Worm (Caenorhabditis elegans) whole organism, L3 larva: ENCODE measurements around the gene F47B8.13.

ENCODE experiments used
- R02D3.7 ChIP-seq: fragments of 150-350 bp; optimal IDR thresholded peaks from 2 replicates; lab custom pipeline; 2014; ENCODE audit warnings: missing biosample characterization, missing genetic modification characterization
- ZK546.5 ChIP-seq: sonication (generic microtip); optimal IDR thresholded peaks from 2 replicates; lab custom pipeline; 2017; ENCODE audit warnings: missing biosample characterization, missing genetic modification characterization
- aly-2 ChIP-seq: fragments of 150-350 bp; optimal IDR thresholded peaks from 2 replicates; lab custom pipeline; 2014; ENCODE audit warnings: missing biosample characterization, missing genetic modification characterization
- ceh-9 ChIP-seq: sonication (generic microtip); optimal IDR thresholded peaks from 2 replicates; lab custom pipeline; 2018; ENCODE audit warnings: missing biosample characterization, missing genetic modification characterization
- egl-27 ChIP-seq: sonication (generic microtip); optimal IDR thresholded peaks from 4 replicates; lab custom pipeline; 2017; ENCODE audit warnings: missing biosample characterization, missing genetic modification reagents, missing genetic modification characterization
- egl-5 ChIP-seq: fragments of 150-350 bp; optimal IDR thresholded peaks from 2 replicates; lab custom pipeline; 2017; ENCODE audit warnings: missing biosample characterization, missing genetic modification reagents, missing genetic modification characterization, inconsistent platforms
- elt-2 ChIP-seq: sonication (generic microtip); optimal IDR thresholded peaks from 2 replicates; lab custom pipeline; 2016; ENCODE audit warnings: missing genetic modification reagents, mild to moderate bottlenecking, missing genetic modification characterization, missing compliant biosample characterization
- elt-3 ChIP-seq, 3 experiments: fragments of 150-350 bp in 1 of 3; sonication (generic microtip) in 2 of 3; optimal IDR thresholded peaks; 2 replicates in 2 of 3; 4 replicates in 1 of 3; lab custom pipeline; 2014 to 2017; ENCODE audit warnings: missing biosample characterization in 3 of 3, missing genetic modification characterization in 3 of 3
- eor-1 ChIP-seq, 2 experiments: fragments of 150-350 bp; optimal IDR thresholded peaks; 2 replicates each; lab custom pipeline; 2014 to 2018; ENCODE audit warnings: missing biosample characterization in 2 of 2, missing genetic modification characterization in 2 of 2
- fkh-10 ChIP-seq: sonication (generic microtip); optimal IDR thresholded peaks from 2 replicates; lab custom pipeline; 2017; ENCODE audit warnings: missing biosample characterization, missing genetic modification reagents, missing genetic modification characterization
- hmg-11 ChIP-seq: sonication (generic microtip); optimal IDR thresholded peaks from 2 replicates; lab custom pipeline; 2016; ENCODE audit warnings: missing genetic modification characterization, missing compliant biosample characterization
- jun-1 ChIP-seq: fragments of 150-350 bp; optimal IDR thresholded peaks from 2 replicates; lab custom pipeline; 2014; ENCODE audit warnings: missing biosample characterization, missing genetic modification reagents, missing genetic modification characterization
- lin-15B ChIP-seq: fragments of 150-350 bp; optimal IDR thresholded peaks from 2 replicates; lab custom pipeline; 2014; ENCODE audit warnings: missing biosample characterization, missing genetic modification characterization
- lin-39 ChIP-seq: fragments of 150-350 bp; optimal IDR thresholded peaks from 2 replicates; lab custom pipeline; 2018; ENCODE audit warnings: missing biosample characterization, missing genetic modification reagents, missing genetic modification characterization
- lsy-12 ChIP-seq: sonication (generic microtip); optimal IDR thresholded peaks from 2 replicates; lab custom pipeline; 2016; ENCODE audit warnings: mild to moderate bottlenecking, missing genetic modification characterization, missing compliant biosample characterization
- mdl-1 ChIP-seq: fragments of 150-350 bp; optimal IDR thresholded peaks from 2 replicates; lab custom pipeline; 2014; ENCODE audit warnings: missing biosample characterization, missing genetic modification characterization
- mml-1 ChIP-seq: fragments of 150-350 bp; sonication (generic microtip); optimal IDR thresholded peaks from 3 replicates; lab custom pipeline; 2014; ENCODE audit warnings: missing biosample characterization, missing genetic modification characterization
- nhr-11 ChIP-seq: fragments of 150-350 bp; optimal IDR thresholded peaks from 2 replicates; lab custom pipeline; 2014; ENCODE audit warnings: missing biosample characterization, missing genetic modification characterization
- nhr-12 ChIP-seq: fragments of 150-350 bp; optimal IDR thresholded peaks from 2 replicates; lab custom pipeline; 2014; ENCODE audit warnings: missing biosample characterization, missing genetic modification characterization
- nhr-23 ChIP-seq: fragments of 150-350 bp; optimal IDR thresholded peaks from 2 replicates; lab custom pipeline; 2014; ENCODE audit warnings: missing biosample characterization, missing genetic modification reagents, missing genetic modification characterization
- nhr-237 ChIP-seq: fragments of 150-350 bp; optimal IDR thresholded peaks from 2 replicates; lab custom pipeline; 2014; ENCODE audit warnings: missing biosample characterization, missing genetic modification characterization
- nhr-25 ChIP-seq: sonication (generic microtip); optimal IDR thresholded peaks from 2 replicates; lab custom pipeline; 2017; ENCODE audit warnings: missing biosample characterization, missing genetic modification characterization
- nhr-28 ChIP-seq: fragments of 150-350 bp; optimal IDR thresholded peaks from 2 replicates; lab custom pipeline; 2014; ENCODE audit warnings: missing biosample characterization, missing genetic modification characterization
- nhr-76 ChIP-seq: fragments of 150-350 bp; sonication (generic microtip); optimal IDR thresholded peaks from 5 replicates; lab custom pipeline; 2014; ENCODE audit warnings: missing biosample characterization, missing genetic modification characterization
- pqm-1 ChIP-seq: fragments of 150-350 bp; optimal IDR thresholded peaks from 2 replicates; lab custom pipeline; 2017; ENCODE audit warnings: missing biosample characterization, missing genetic modification characterization, inconsistent platforms
- skn-1 ChIP-seq: fragments of 150-350 bp; optimal IDR thresholded peaks from 2 replicates; lab custom pipeline; 2014; ENCODE audit warnings: missing biosample characterization, missing genetic modification characterization
- snpc-4 ChIP-seq: fragments of 150-350 bp; optimal IDR thresholded peaks from 2 replicates; lab custom pipeline; 2014; ENCODE audit warnings: missing biosample characterization, missing genetic modification characterization
- tbx-2 ChIP-seq: sonication (generic microtip); optimal IDR thresholded peaks from 2 replicates; lab custom pipeline; 2016; ENCODE audit warnings: mild to moderate bottlenecking, missing genetic modification characterization, missing compliant biosample characterization
- unc-39 ChIP-seq: sonication (generic microtip); optimal IDR thresholded peaks from 4 replicates; lab custom pipeline; 2017; ENCODE audit warnings: missing biosample characterization, missing genetic modification characterization
- zag-1 ChIP-seq: fragments of 150-350 bp; optimal IDR thresholded peaks from 2 replicates; lab custom pipeline; 2014; ENCODE audit warnings: missing biosample characterization, missing genetic modification characterization
- ztf-11 ChIP-seq: fragments of 150-350 bp; optimal IDR thresholded peaks from 2 replicates; lab custom pipeline; 2014; ENCODE audit warnings: missing biosample characterization, missing genetic modification characterization

Gene F47B8.13

DNA sequence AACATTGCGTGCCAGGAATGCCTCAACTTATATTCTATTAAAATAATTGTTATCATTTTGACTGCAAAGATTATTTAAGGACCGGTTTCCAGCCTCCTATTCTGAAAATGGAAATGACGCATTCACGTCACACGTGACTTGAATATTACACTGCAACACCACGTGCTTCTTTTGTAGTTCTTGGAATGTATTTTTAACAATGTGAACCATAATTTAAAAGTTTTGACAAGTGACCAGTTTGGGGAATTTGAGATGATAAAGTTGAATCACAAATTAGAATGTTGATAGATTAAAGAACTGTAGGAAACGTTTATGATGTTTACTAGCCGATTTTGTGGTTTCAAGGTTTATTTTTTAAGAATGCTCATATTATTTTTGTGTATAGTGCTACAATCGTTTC, 22.1 kb upstream of the F47B8.13 start, which contains the start of gene F47B8.10:
F47B8.10 (plus strand) TSS at position 301 of the 400 bp plus-strand sequence.
- TF ChIP-seq jun-1 (no peak), ZK546.5 (tag; lab: Kevin White, UChicago) (no peak), nhr-25 (no peak), R02D3.7 (no peak)
- TF ChIP-seq, all 47 proteins: peak for 0

ce11 chrV:14336655-14337054, 17.1 kb upstream of the F47B8.13 start, which contains the start of gene srm-6:
srm-6 (plus strand) TSS chrV:14336955.
- no peak for TF ChIP-seq nhr-237 (tag; lab: Kevin White, UChicago)
- no peak for TF ChIP-seq elt-2 (tag; lab: Kevin White, UChicago)
- TF ChIP-seq eor-1 (tag; optimal IDR thresholded peaks at IDR 0.05; lab: Kevin White, UChicago), result no peak
- no peak for TF ChIP-seq lin-39 (tag; lab: Kevin White, UChicago)
- no peak for TF ChIP-seq nhr-76 (tag; lab: Kevin White, UChicago)
- no peak for TF ChIP-seq egl-5 (tag; lab: Kevin White, UChicago)
- no peak for TF ChIP-seq snpc-4 (tag; lab: Kevin White, UChicago)

DNA sequence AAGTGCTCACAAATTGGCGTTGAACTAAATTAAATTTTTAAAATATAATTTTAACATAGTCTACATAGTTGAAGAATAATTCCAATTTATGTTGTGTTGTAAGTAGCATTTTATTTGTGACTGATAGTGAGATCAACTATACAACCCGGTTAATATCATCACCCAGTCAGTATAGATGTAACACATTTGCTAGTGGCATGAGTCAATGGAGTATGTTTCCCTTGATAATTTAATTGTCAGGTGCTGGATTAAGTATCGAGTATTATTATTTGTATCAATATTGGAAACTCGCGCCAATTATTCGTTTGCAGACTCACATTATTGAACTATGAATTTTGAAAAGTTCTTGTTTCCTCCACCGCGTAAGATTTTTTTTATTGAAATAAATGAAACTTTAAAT, 15.4 kb upstream of the F47B8.13 start, which contains the start of gene srm-5:
srm-5 (plus strand) TSS at position 301 of the 400 bp plus-strand sequence.
- TF ChIP-seq nhr-11 (tag; lab: Kevin White, UChicago) (no peak), unc-39 (tag; lab: Kevin White, UChicago) (no peak), elt-3 (tag; optimal IDR thresholded peaks at IDR 0.05; lab: Kevin White, UChicago) (no peak), pqm-1 (tag; lab: Kevin White, UChicago) (no peak)

ce11 chrV:14333116-14333515, 13.6 kb upstream of the F47B8.13 start, which contains the start of gene srm-4:
srm-4 (plus strand) TSS chrV:14333416.
- no peak for TF ChIP-seq skn-1
- TF ChIP-seq, all 47 proteins: peak for 0

- TF ChIP-seq mdl-1 (tag; lab: Kevin White, UChicago), result no peak
- TF ChIP-seq tbx-2 (tag; lab: Kevin White, UChicago), result no peak
- no peak for TF ChIP-seq nhr-23 (tag; lab: Kevin White, UChicago)
- TF ChIP-seq nhr-25, result peak; percentile 4
- no peak for TF ChIP-seq lin-39 (tag; lab: Kevin White, UChicago)
- TF ChIP-seq unc-39 (tag; lab: Kevin White, UChicago), result no peak
- TF ChIP-seq, all 47 proteins: peak for 1
Observed at ce11 chrV:14331477-14331876, 11.9 kb upstream of the F47B8.13 start, which contains the start of gene F47B8.8. F47B8.8 (plus strand) TSS chrV:14331733.

DNA sequence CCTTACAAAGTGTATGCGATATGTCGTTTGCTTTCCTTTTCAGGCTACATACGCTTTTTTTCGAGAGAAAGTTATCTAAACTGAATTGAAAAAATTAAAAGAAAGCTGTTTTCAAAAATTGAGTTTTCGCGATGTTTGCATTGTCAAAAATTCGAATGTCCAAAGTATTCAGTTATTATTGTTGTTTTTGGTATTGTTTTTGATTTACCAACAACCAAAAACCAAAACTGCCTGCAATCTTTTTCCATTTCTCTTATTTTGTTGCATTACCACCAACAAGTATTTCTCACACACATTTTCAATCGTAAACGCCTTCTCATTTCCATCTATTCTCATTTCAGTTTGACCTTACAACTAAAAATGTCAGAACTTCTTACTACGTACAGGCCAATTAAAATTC, 9.3 kb upstream of the F47B8.13 start, which contains the start of gene pepm-1:
pepm-1 (plus strand) TSS at position 301 of the 400 bp plus-strand sequence.
- TF ChIP-seq skn-1 (no peak), egl-27 (tag; lab: Kevin White, UChicago) (no peak), aly-2 (tag; lab: Kevin White, UChicago) (no peak), nhr-11 (tag; lab: Kevin White, UChicago) (no peak), nhr-28 (no peak), jun-1 (no peak), lsy-12 (tag; lab: Kevin White, UChicago) (no peak), lin-15B (no peak), nhr-237 (tag; lab: Kevin White, UChicago) (no peak), nhr-12 (no peak), eor-1 (tag; optimal IDR thresholded peaks at IDR 0.05; lab: Kevin White, UChicago) (no peak), fkh-10 (GFP tag; lab: Kevin White, UChicago) (no peak), zag-1 (tag; lab: Kevin White, UChicago) (no peak), ceh-9 (tag; lab: Kevin White, UChicago) (no peak), ztf-11 (tag; lab: Kevin White, UChicago) (no peak), unc-39 (tag; lab: Kevin White, UChicago) (no peak)

DNA sequence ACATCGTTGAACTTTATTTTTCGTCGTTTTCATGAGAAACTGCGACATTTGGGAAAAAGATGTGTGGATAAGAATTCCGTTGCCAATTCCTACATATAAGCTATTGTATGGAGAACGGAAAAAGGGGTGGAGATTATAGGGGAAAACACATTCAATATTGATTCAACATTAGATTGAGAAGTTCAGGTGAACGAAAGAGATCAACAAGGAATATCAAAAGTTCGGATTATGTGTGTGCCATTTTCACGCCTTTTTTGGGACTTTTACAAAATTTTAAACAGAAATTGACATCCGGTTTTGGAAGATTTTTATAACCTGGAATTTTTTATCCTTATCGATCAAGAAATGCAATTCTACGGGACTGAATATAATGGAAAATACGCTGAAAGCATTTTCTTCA, 8.2 kb upstream of the F47B8.13 start, which contains the start of gene F47B8.5:
F47B8.5 (minus strand) TSS at position 101 of the 400 bp plus-strand sequence.
- TF ChIP-seq R02D3.7 (no peak), elt-2 (tag; lab: Kevin White, UChicago) (no peak), elt-3 (tag; optimal IDR thresholded peaks at IDR 0.05; lab: Kevin White, UChicago) (no peak), hmg-11 (tag; lab: Kevin White, UChicago) (no peak), fkh-10 (GFP tag; lab: Kevin White, UChicago) (no peak), nhr-76 (tag; lab: Kevin White, UChicago) (no peak), mml-1 (tag; lab: Kevin White, UChicago) (no peak), mdl-1 (tag; lab: Kevin White, UChicago) (no peak)
